Worm (Caenorhabditis elegans): ENCODE measurements around the gene F55A4.3.
A peak's percentile ranks its signal among the peaks of the same experiment; 100 is the strongest.

Gene F55A4.3

ce11 chrX:1030867-1031266 is 6.0 kb upstream of the F55A4.3 start:
- TF ChIP-seq ceh-6 (GFP tag; optimal IDR thresholded peaks at IDR 0.05): no peak
- TF ChIP-seq ceh-2 (tag; optimal IDR thresholded peaks at IDR 0.05): no peak
- TF ChIP-seq lim-6 (tag; optimal IDR thresholded peaks at IDR 0.05): no peak
- no peak for TF ChIP-seq fax-1 (tag; optimal IDR thresholded peaks at IDR 0.05)
- TF ChIP-seq ref-2 (tag; optimal IDR thresholded peaks at IDR 0.05): no peak
- no peak for TF ChIP-seq ztf-16 (tag; optimal IDR thresholded peaks at IDR 0.05)
- no peak for TF ChIP-seq K02D7.2 (tag; optimal IDR thresholded peaks at IDR 0.05)
- no peak for TF ChIP-seq ceh-48 (tag; optimal IDR thresholded peaks at IDR 0.05)
- no peak for TF ChIP-seq gmeb-2 (tag; optimal IDR thresholded peaks at IDR 0.05)
- no peak for TF ChIP-seq T23F11.4 (GFP tag; optimal IDR thresholded peaks at IDR 0.05)
- TF ChIP-seq ceh-24 (tag; optimal IDR thresholded peaks at IDR 0.05): no peak
- no peak for TF ChIP-seq hlh-13 (GFP tag; optimal IDR thresholded peaks at IDR 0.05)
- TF ChIP-seq ceh-31 (tag; optimal IDR thresholded peaks at IDR 0.05): no peak
- no peak for TF ChIP-seq C38D4.7 (GFP tag; optimal IDR thresholded peaks at IDR 0.05)
- TF ChIP-seq nfya-1 (tag; optimal IDR thresholded peaks at IDR 0.05): no peak
- no peak for TF ChIP-seq che-1 (tag; optimal IDR thresholded peaks at IDR 0.05)
- TF ChIP-seq sdc-2 (tag; optimal IDR thresholded peaks at IDR 0.05): no peak

- TF ChIP-seq unc-3 (GFP tag; conservative IDR thresholded peaks at IDR 0.05): no peak
- no peak for TF ChIP-seq unc-3 (tag; optimal IDR thresholded peaks at IDR 0.05)
- no peak for TF ChIP-seq ceh-2 (tag; optimal IDR thresholded peaks at IDR 0.05)
- no peak for TF ChIP-seq nhr-232 (tag; optimal IDR thresholded peaks at IDR 0.05)
- TF ChIP-seq eyg-1 (tag; optimal IDR thresholded peaks at IDR 0.05): no peak
- TF ChIP-seq C08G9.2 (tag; optimal IDR thresholded peaks at IDR 0.05): no peak
- no peak for TF ChIP-seq ref-2 (tag; optimal IDR thresholded peaks at IDR 0.05)
- TF ChIP-seq fkh-10 (GFP tag; optimal IDR thresholded peaks at IDR 0.05): no peak
- no peak for TF ChIP-seq ceh-48 (tag; optimal IDR thresholded peaks at IDR 0.05)
- no peak for TF ChIP-seq ets-4 (tag; optimal IDR thresholded peaks at IDR 0.05)
- no peak for TF ChIP-seq pat-9 (tag; optimal IDR thresholded peaks at IDR 0.05)
- TF ChIP-seq ceh-19 (GFP tag; optimal IDR thresholded peaks at IDR 0.05): no peak
- TF ChIP-seq C38D4.7 (GFP tag; optimal IDR thresholded peaks at IDR 0.05): no peak
- TF ChIP-seq ceh-22 (tag; optimal IDR thresholded peaks at IDR 0.05): no peak
- no peak for TF ChIP-seq pros-1 (tag; optimal IDR thresholded peaks at IDR 0.05)
- TF ChIP-seq Y22D7AL.16 (tag; optimal IDR thresholded peaks at IDR 0.05): no peak
- no peak for TF ChIP-seq mec-3 (tag; optimal IDR thresholded peaks at IDR 0.05; ENCODE audit: borderline replicate concordance)
Observed at ce11 chrX:1027370-1027769, 2.5 kb upstream of the F55A4.3 start.

DNA sequence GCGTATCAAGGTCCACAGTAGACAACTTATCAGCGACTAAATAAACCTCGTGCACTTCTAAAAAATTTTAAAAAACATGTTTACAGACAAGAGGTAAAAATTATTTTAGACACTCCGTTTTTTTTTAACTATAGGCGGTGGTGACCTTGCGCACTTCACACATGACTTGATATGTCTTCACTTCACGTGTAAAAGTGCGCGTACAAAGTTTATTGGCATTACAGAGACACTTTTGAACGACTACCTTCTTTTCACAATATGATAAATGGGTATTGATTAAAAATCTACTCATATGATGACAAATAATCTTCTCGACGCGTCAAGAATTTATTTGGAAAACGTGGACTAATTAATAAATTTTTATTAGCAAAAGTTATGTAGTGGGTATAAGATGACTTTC is 1.8 kb upstream of the F55A4.3 start:
- TF ChIP-seq sdc-2 (tag; optimal IDR thresholded peaks at IDR 0.05) (no peak), hlh-30 (tag; optimal IDR thresholded peaks at IDR 0.05; ENCODE audit: insufficient read depth) (no peak), ama-1 (optimal IDR thresholded peaks at IDR 0.05) (no peak), syd-9 (tag; optimal IDR thresholded peaks at IDR 0.05) (no peak), ceh-30 (tag; optimal IDR thresholded peaks at IDR 0.05) (no peak), elt-2 (tag; optimal IDR thresholded peaks at IDR 0.05) (no peak), pqm-1 (tag; optimal IDR thresholded peaks at IDR 0.05) (no peak), unc-42 (tag; optimal IDR thresholded peaks at IDR 0.05) (no peak), fkh-10 (GFP tag; optimal IDR thresholded peaks at IDR 0.05) (no peak), fax-1 (tag; optimal IDR thresholded peaks at IDR 0.05) (no peak), sox-2 (GFP tag; IDR thresholded peaks at IDR 0.05) (no peak), nfya-1 (tag; optimal IDR thresholded peaks at IDR 0.05) (no peak), dve-1 (tag; optimal IDR thresholded peaks at IDR 0.05) (no peak)

DNA sequence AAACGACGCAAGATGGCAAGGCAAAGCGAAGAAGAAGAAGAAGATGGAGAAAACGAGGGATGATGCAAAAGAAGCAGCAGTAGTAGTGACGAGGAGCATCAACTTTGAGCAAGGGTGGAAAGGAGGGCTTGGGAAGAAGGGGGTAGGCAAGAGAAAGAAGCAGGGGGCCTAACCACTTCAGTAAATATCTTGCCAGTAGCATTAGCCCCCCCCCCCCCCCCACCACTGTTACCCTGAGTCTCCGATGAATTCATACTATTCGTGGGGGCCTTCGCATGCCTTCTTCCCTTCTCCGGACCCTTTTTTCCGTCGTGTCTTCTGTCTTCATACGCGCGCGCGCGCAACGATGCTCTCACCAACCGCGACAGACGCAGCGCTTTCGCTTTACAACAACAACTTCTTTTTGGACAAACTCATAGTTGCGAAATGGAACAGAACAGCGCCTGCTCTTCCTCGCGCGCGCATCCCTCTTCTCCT is 3.0 kb downstream of the F55A4.3 start:
- TF ChIP-seq ref-2 (tag; optimal IDR thresholded peaks at IDR 0.05): no peak
- no peak for TF ChIP-seq nhr-11 (tag; optimal IDR thresholded peaks at IDR 0.05)
- TF ChIP-seq ceh-22 (tag; optimal IDR thresholded peaks at IDR 0.05): no peak
- peak; percentile 77 for TF ChIP-seq ceh-19 (GFP tag; optimal IDR thresholded peaks at IDR 0.05)
- no peak for TF ChIP-seq C38D4.7 (GFP tag; optimal IDR thresholded peaks at IDR 0.05)
- no peak for TF ChIP-seq hlh-6 (tag; optimal IDR thresholded peaks at IDR 0.05)
- no peak for TF ChIP-seq tbx-7 (tag; optimal IDR thresholded peaks at IDR 0.05)
- no peak for TF ChIP-seq eyg-1 (tag; optimal IDR thresholded peaks at IDR 0.05)
- no peak for TF ChIP-seq odd-2 (tag; optimal IDR thresholded peaks at IDR 0.05)
- no peak for TF ChIP-seq ahr-1 (tag; optimal IDR thresholded peaks at IDR 0.05)
- no peak for TF ChIP-seq ceh-9 (tag; optimal IDR thresholded peaks at IDR 0.05)
- TF ChIP-seq zip-5 (tag; optimal IDR thresholded peaks at IDR 0.05): no peak
- peak; percentile 7 for TF ChIP-seq ceh-34 (tag; optimal IDR thresholded peaks at IDR 0.05)
- TF ChIP-seq ceh-6 (GFP tag; optimal IDR thresholded peaks at IDR 0.05): no peak
- TF ChIP-seq ceh-18 (tag; optimal IDR thresholded peaks at IDR 0.05): no peak
- no peak for TF ChIP-seq nhr-232 (tag; optimal IDR thresholded peaks at IDR 0.05)
- no peak for TF ChIP-seq unc-3 (GFP tag; conservative IDR thresholded peaks at IDR 0.05)
- TF ChIP-seq unc-3 (tag; optimal IDR thresholded peaks at IDR 0.05): no peak
- TF ChIP-seq ceh-24 (tag; optimal IDR thresholded peaks at IDR 0.05): no peak
- no peak for TF ChIP-seq fkh-10 (GFP tag; optimal IDR thresholded peaks at IDR 0.05)
- TF ChIP-seq nfya-1 (tag; optimal IDR thresholded peaks at IDR 0.05): peak; percentile 1
